Fruit fly (Drosophila melanogaster) whole organism, prepupa: ENCODE results near the gene RecQ5.

Source experiments
- CG10631 ChIP-seq: fragments of 200-800 bp; sonication (Bioruptor generic); optimal IDR thresholded peaks from 2 replicates; lab custom pipeline; 2016; ENCODE audit warnings: missing biosample characterization, missing genetic modification characterization
- CG10669 ChIP-seq: fragments of 200-800 bp; sonication (Bioruptor generic); optimal IDR thresholded peaks from 3 replicates; lab custom pipeline; 2018; ENCODE audit warnings: missing biosample characterization, mild to moderate bottlenecking, missing genetic modification characterization, moderate library complexity
- CG11762 ChIP-seq: fragments of 200-800 bp; sonication (Bioruptor generic); optimal IDR thresholded peaks from 3 replicates; lab custom pipeline; 2016; ENCODE audit warnings: missing biosample characterization, missing genetic modification characterization; ENCODE audit not compliant: insufficient read depth
- CG11902 ChIP-seq: fragments of 200-800 bp; sonication (Bioruptor generic); optimal IDR thresholded peaks from 3 replicates; lab custom pipeline; 2016; ENCODE audit warnings: missing biosample characterization, missing genetic modification characterization
- CG1621 ChIP-seq: fragments of 200-800 bp; sonication (Bioruptor generic); optimal IDR thresholded peaks from 3 replicates; lab custom pipeline; 2018; ENCODE audit warnings: missing biosample characterization, mild to moderate bottlenecking, missing genetic modification characterization
- CG16779 ChIP-seq: fragments of 200-800 bp; sonication (Bioruptor generic); optimal IDR thresholded peaks from 3 replicates; lab custom pipeline; 2017; ENCODE audit warnings: missing biosample characterization, mild to moderate bottlenecking, missing genetic modification characterization
- CG3032 ChIP-seq: fragments of 200-800 bp; optimal IDR thresholded peaks from 2 replicates; lab custom pipeline; 2019; ENCODE audit warnings: missing biosample characterization, mild to moderate bottlenecking, missing genetic modification characterization, moderate library complexity
- CG31627 ChIP-seq: fragments of 200-800 bp; sonication (Bioruptor generic); optimal IDR thresholded peaks from 3 replicates; lab custom pipeline; 2016; ENCODE audit warnings: missing biosample characterization, missing genetic modification characterization
- CG34406 ChIP-seq: fragments of 200-800 bp; sonication (Bioruptor generic); optimal IDR thresholded peaks from 3 replicates; lab custom pipeline; 2016; ENCODE audit warnings: missing biosample characterization, missing genetic modification characterization
- CG3919 ChIP-seq: fragments of 200-800 bp; sonication (Bioruptor generic); optimal IDR thresholded peaks from 3 replicates; lab custom pipeline; 2016; ENCODE audit warnings: missing biosample characterization, missing genetic modification characterization
- CG6163 ChIP-seq: fragments of 200-800 bp; sonication (Bioruptor generic); IDR thresholded peaks from 3 replicates; pipeline ENCODE4 v1.3.6; 2022; ENCODE audit warnings: missing biosample characterization, missing genetic modification characterization
- CG6276 ChIP-seq: fragments of 200-800 bp; sonication (Bioruptor generic); optimal IDR thresholded peaks from 2 replicates; lab custom pipeline; 2017; ENCODE audit warnings: missing biosample characterization, mild to moderate bottlenecking, missing genetic modification characterization
- CG6792 ChIP-seq: fragments of 200-800 bp; sonication (Bioruptor generic); optimal IDR thresholded peaks from 3 replicates; lab custom pipeline; 2016; ENCODE audit warnings: missing biosample characterization, missing genetic modification characterization
- CG6808 ChIP-seq: fragments of 200-800 bp; sonication (Bioruptor generic); optimal IDR thresholded peaks from 3 replicates; lab custom pipeline; 2017; ENCODE audit warnings: missing biosample characterization, missing genetic modification characterization, mild to moderate bottlenecking, moderate library complexity, missing genetic modification reagents
- CG6854 ChIP-seq: fragments of 200-800 bp; sonication (Bioruptor generic); optimal IDR thresholded peaks from 2 replicates; lab custom pipeline; 2017; ENCODE audit warnings: missing biosample characterization, mild to moderate bottlenecking, missing genetic modification characterization
- CG7368 ChIP-seq: fragments of 200-800 bp; sonication (Bioruptor generic); optimal IDR thresholded peaks from 3 replicates; lab custom pipeline; 2016; ENCODE audit warnings: missing biosample characterization, missing genetic modification characterization
- CG8119 ChIP-seq: fragments of 200-800 bp; sonication (Bioruptor generic); IDR thresholded peaks from 3 replicates; pipeline ENCODE4 v1.3.6; 2022; ENCODE audit warnings: missing biosample characterization, missing genetic modification characterization
- CG8319 ChIP-seq: fragments of 200-800 bp; sonication (Bioruptor generic); optimal IDR thresholded peaks from 3 replicates; lab custom pipeline; 2016; ENCODE audit warnings: missing biosample characterization, missing genetic modification characterization
- CG8632 ChIP-seq: fragments of 200-800 bp; sonication (Bioruptor generic); optimal IDR thresholded peaks from 3 replicates; lab custom pipeline; 2016; ENCODE audit warnings: missing biosample characterization, missing genetic modification characterization
- CG9139 ChIP-seq: fragments of 200-800 bp; sonication (Bioruptor generic); optimal IDR thresholded peaks from 3 replicates; lab custom pipeline; 2017; ENCODE audit warnings: missing biosample characterization, mild to moderate bottlenecking, missing genetic modification characterization
- Eip75B ChIP-seq: fragments of 200-800 bp; sonication (Bioruptor generic); optimal IDR thresholded peaks from 3 replicates; lab custom pipeline; 2016; ENCODE audit warnings: missing biosample characterization, missing genetic modification characterization
- Eip78C ChIP-seq: fragments of 200-800 bp; sonication (Bioruptor generic); peaks from one replicate; lab custom pipeline; 2016; ENCODE audit warnings: missing biosample characterization, missing genetic modification characterization
- Ets21C ChIP-seq: fragments of 200-800 bp; sonication (Bioruptor generic); optimal IDR thresholded peaks from 3 replicates; lab custom pipeline; 2016; ENCODE audit warnings: missing biosample characterization, missing genetic modification characterization
- Ets96B ChIP-seq: fragments of 200-800 bp; optimal IDR thresholded peaks from 2 replicates; lab custom pipeline; 2019; ENCODE audit warnings: missing biosample characterization, mild to moderate bottlenecking, missing genetic modification characterization, moderate library complexity
- Gug ChIP-seq: fragments of 200-800 bp; sonication (Bioruptor generic); IDR thresholded peaks from 2 replicates; pipeline ENCODE4 v1.3.6; 2022; ENCODE audit warnings: missing biosample characterization, missing genetic modification characterization
- Hr38 ChIP-seq: sonication (Bioruptor generic); optimal IDR thresholded peaks from 2 replicates; lab custom pipeline; 2016; ENCODE audit warnings: missing biosample characterization, missing genetic modification characterization
- Hr39 ChIP-seq: fragments of 200-800 bp; sonication (Bioruptor generic); optimal IDR thresholded peaks from 2 replicates; lab custom pipeline; 2016; ENCODE audit warnings: missing biosample characterization, missing genetic modification characterization
- Hr4 ChIP-seq: fragments of 200-800 bp; sonication (Bioruptor generic); optimal IDR thresholded peaks from 3 replicates; lab custom pipeline; 2016; ENCODE audit warnings: missing biosample characterization, missing genetic modification characterization
- Lpt ChIP-seq: fragments of 200-800 bp; sonication (Bioruptor generic); optimal IDR thresholded peaks from 3 replicates; lab custom pipeline; 2016; ENCODE audit warnings: missing biosample characterization, missing genetic modification characterization
- Met ChIP-seq: fragments of 200-800 bp; sonication (Bioruptor generic); optimal IDR thresholded peaks from 3 replicates; lab custom pipeline; 2016; ENCODE audit warnings: missing biosample characterization, missing genetic modification characterization
- OdsH ChIP-seq: fragments of 200-800 bp; sonication (Bioruptor generic); optimal IDR thresholded peaks from 3 replicates; lab custom pipeline; 2016; ENCODE audit warnings: missing biosample characterization, missing genetic modification characterization
- Smox ChIP-seq: fragments of 200-800 bp; sonication (Bioruptor generic); optimal IDR thresholded peaks from 3 replicates; lab custom pipeline; 2016; ENCODE audit warnings: missing biosample characterization, missing genetic modification characterization
- Sox102F ChIP-seq: fragments of 200-800 bp; sonication (Bioruptor generic); optimal IDR thresholded peaks from 2 replicates; lab custom pipeline; 2016; ENCODE audit warnings: missing biosample characterization, mild to moderate bottlenecking, missing genetic modification characterization
- Sox14 ChIP-seq: fragments of 200-800 bp; sonication (Bioruptor generic); optimal IDR thresholded peaks from 3 replicates; lab custom pipeline; 2016; ENCODE audit warnings: missing biosample characterization, missing genetic modification characterization
- Sox15 ChIP-seq: fragments of 200-800 bp; sonication (Bioruptor generic); optimal IDR thresholded peaks from 3 replicates; lab custom pipeline; 2016; ENCODE audit warnings: missing biosample characterization, missing genetic modification characterization
- achi ChIP-seq: fragments of 200-800 bp; sonication (Bioruptor generic); optimal IDR thresholded peaks from 3 replicates; lab custom pipeline; 2016; ENCODE audit warnings: missing biosample characterization, missing genetic modification characterization
- acj6 ChIP-seq: fragments of 200-800 bp; sonication (Bioruptor generic); optimal IDR thresholded peaks from 3 replicates; lab custom pipeline; 2016; ENCODE audit warnings: missing biosample characterization, missing genetic modification characterization
- cyc ChIP-seq: fragments of 200-800 bp; sonication (Bioruptor generic); optimal IDR thresholded peaks from 3 replicates; lab custom pipeline; 2016; ENCODE audit warnings: missing biosample characterization, missing genetic modification characterization
- dsx ChIP-seq: fragments of 200-800 bp; optimal IDR thresholded peaks from 3 replicates; lab custom pipeline; 2019; ENCODE audit warnings: missing biosample characterization, mild to moderate bottlenecking, missing genetic modification characterization, moderate library complexity; ENCODE audit not compliant: poor library complexity, severe bottlenecking
- eg ChIP-seq: fragments of 200-800 bp; sonication (Bioruptor generic); IDR thresholded peaks from 3 replicates; pipeline ENCODE4 v1.3.6; 2022; ENCODE audit warnings: missing biosample characterization, missing genetic modification characterization
- esn ChIP-seq: fragments of 200-800 bp; sonication (Bioruptor generic); optimal IDR thresholded peaks from 2 replicates; lab custom pipeline; 2016; ENCODE audit warnings: missing biosample characterization, mild to moderate bottlenecking, missing genetic modification characterization, moderate library complexity
- fd59A ChIP-seq: fragments of 200-800 bp; sonication (Bioruptor generic); optimal IDR thresholded peaks from 2 replicates; lab custom pipeline; 2017; ENCODE audit warnings: missing biosample characterization, mild to moderate bottlenecking, missing genetic modification characterization, missing genetic modification reagents
- fd85E ChIP-seq: fragments of 200-800 bp; sonication (Bioruptor generic); optimal IDR thresholded peaks from 3 replicates; lab custom pipeline; 2016; ENCODE audit warnings: missing biosample characterization, missing genetic modification characterization
- fkh ChIP-seq: fragments of 200-800 bp; sonication (Bioruptor generic); optimal IDR thresholded peaks from 3 replicates; lab custom pipeline; 2017; ENCODE audit warnings: missing biosample characterization, mild to moderate bottlenecking, missing genetic modification characterization, moderate library complexity
- lz ChIP-seq: fragments of 200-800 bp; sonication (Bioruptor generic); optimal IDR thresholded peaks from 3 replicates; lab custom pipeline; 2016; ENCODE audit warnings: missing biosample characterization, missing genetic modification characterization
- net ChIP-seq: fragments of 200-800 bp; sonication (Bioruptor generic); optimal IDR thresholded peaks from 3 replicates; lab custom pipeline; 2016; ENCODE audit warnings: missing biosample characterization, missing genetic modification characterization
- pdm3 ChIP-seq: fragments of 200-800 bp; sonication (Bioruptor generic); optimal IDR thresholded peaks from 3 replicates; lab custom pipeline; 2016; ENCODE audit warnings: missing biosample characterization, missing genetic modification characterization
- salr ChIP-seq, 2 experiments: fragments of 200-800 bp; sonication (Bioruptor generic); optimal IDR thresholded peaks; 3 replicates each; lab custom pipeline; 2016 to 2018; ENCODE audit warnings: missing biosample characterization in 2 of 2, missing genetic modification characterization in 2 of 2, mild to moderate bottlenecking in 1 of 2
- ss ChIP-seq, 2 experiments: fragments of 200-800 bp; sonication (Bioruptor generic); optimal IDR thresholded peaks; 2 replicates in 1 of 2; 3 replicates in 1 of 2; lab custom pipeline; 2017 to 2018; ENCODE audit warnings: mild to moderate bottlenecking in 2 of 2, missing biosample characterization in 2 of 2, missing genetic modification characterization in 2 of 2, moderate library complexity in 1 of 2
- svp ChIP-seq: fragments of 200-800 bp; sonication (Bioruptor generic); peaks from one replicate; lab custom pipeline; 2016; ENCODE audit warnings: missing biosample characterization, missing genetic modification characterization
- topi ChIP-seq: fragments of 200-800 bp; sonication (Bioruptor generic); optimal IDR thresholded peaks from 3 replicates; lab custom pipeline; 2016; ENCODE audit warnings: missing biosample characterization, missing genetic modification characterization
- vri ChIP-seq: fragments of 200-800 bp; sonication (Bioruptor generic); optimal IDR thresholded peaks from 3 replicates; lab custom pipeline; 2016; ENCODE audit warnings: missing biosample characterization, mild to moderate bottlenecking, missing genetic modification characterization

The RecQ5 gene

dm6 chr3L:14665802-14666351, 34.0 kb upstream of the RecQ5 start:
- TF ChIP-seq fd59A (GFP tag; lab: Kevin White, UChicago) (peak; percentile 86), Hr4 (peak; percentile 89), topi (GFP tag; lab: Kevin White, UChicago) (peak; percentile 80), acj6 (GFP tag; lab: Kevin White, UChicago) (peak; percentile 85), CG1621 (tag; lab: Kevin White, UChicago) (peak; percentile 84), cyc (peak; percentile 83), net (GFP tag; lab: Kevin White, UChicago) (peak; percentile 86), CG3032 (peak; percentile 89), esn (GFP tag; lab: Kevin White, UChicago) (peak; percentile 81), Hr39 (peak; percentile 78), CG11762 (GFP tag; lab: Kevin White, UChicago) (peak; percentile 81), lz (GFP tag; lab: Kevin White, UChicago) (peak; percentile 74), CG6792 (GFP tag; lab: Kevin White, UChicago) (peak; percentile 79), CG6163 (GFP tag; lab: Robert Waterston, UW) (peak; percentile 92), ss (GFP tag; optimal IDR thresholded peaks at IDR 0.05; lab: Kevin White, UChicago) (peak; percentile 91), CG6808 (peak; percentile 88), Sox102F (GFP tag; lab: Kevin White, UChicago) (peak; percentile 76), CG34406 (GFP tag; lab: Kevin White, UChicago) (peak; percentile 71), CG6854 (peak; percentile 37), Hr38 (GFP tag; lab: Kevin White, UChicago) (no peak), Eip75B (GFP tag; lab: Kevin White, UChicago) (peak; percentile 87), svp (GFP tag; lab: Kevin White, UChicago) (peak; percentile 84), CG10631 (GFP tag; lab: Kevin White, UChicago) (peak; percentile 89), fkh (GFP tag; lab: Kevin White, UChicago) (peak; percentile 70), salr (GFP tag; optimal IDR thresholded peaks at IDR 0.05; lab: Kevin White, UChicago) (peak; percentile 84 to 85), CG3919 (GFP tag; lab: Kevin White, UChicago) (peak; percentile 93), fd85E (GFP tag; lab: Kevin White, UChicago) (peak; percentile 38), eg (peak; percentile 90), Lpt (peak; percentile 80), Met (peak; percentile 81), CG6276 (GFP tag; lab: Kevin White, UChicago) (peak; percentile 65), Ets21C (GFP tag; lab: Kevin White, UChicago) (peak; percentile 55), dsx (GFP tag; lab: Kevin White, UChicago) (peak; percentile 89), OdsH (GFP tag; lab: Kevin White, UChicago) (peak; percentile 84), Eip78C (GFP tag; lab: Kevin White, UChicago) (peak; percentile 97), Gug (GFP tag; lab: Robert Waterston, UW) (peak; percentile 84), CG8632 (GFP tag; lab: Kevin White, UChicago) (peak; percentile 67), Sox15 (GFP tag; lab: Kevin White, UChicago) (peak; percentile 62), achi (GFP tag; lab: Kevin White, UChicago) (peak; percentile 88), CG10669 (GFP tag; lab: Kevin White, UChicago) (peak; percentile 87), Ets96B (tag; lab: Kevin White, UChicago) (peak; percentile 89), pdm3 (GFP tag; lab: Kevin White, UChicago) (peak; percentile 89), CG8119 (GFP tag; lab: Robert Waterston, UW) (peak; percentile 88), CG31627 (peak; percentile 76), CG7368 (GFP tag; lab: Kevin White, UChicago) (peak; percentile 78), Sox14 (GFP tag; lab: Kevin White, UChicago) (peak; percentile 90), CG16779 (tag; lab: Kevin White, UChicago) (peak; percentile 66), vri (GFP tag; lab: Kevin White, UChicago) (peak; percentile 60), CG9139 (GFP tag; lab: Kevin White, UChicago) (peak; percentile 81), Smox (GFP tag; lab: Kevin White, UChicago) (peak; percentile 71), CG8319 (GFP tag; lab: Kevin White, UChicago) (peak; percentile 24), CG11902 (GFP tag; lab: Kevin White, UChicago) (peak; percentile 56)
